Fruit fly (Drosophila melanogaster) whole organism, pupa: ENCODE data around the gene CG9799.

Experiments
- CG17806 ChIP-seq: fragments of 200-800 bp; sonication (Bioruptor generic); optimal IDR thresholded peaks from 2 replicates; lab custom pipeline; 2018; ENCODE audit warnings: missing biosample characterization, mild to moderate bottlenecking, missing genetic modification characterization, moderate library complexity
- CG32121 ChIP-seq: fragments of 200-800 bp; sonication (Bioruptor generic); IDR thresholded peaks from 2 replicates; pipeline ENCODE4 v1.3.6; 2022; ENCODE audit warnings: missing biosample characterization, missing genetic modification characterization
- CG8159 ChIP-seq: fragments of 200-800 bp; sonication (Bioruptor generic); optimal IDR thresholded peaks from 3 replicates; lab custom pipeline; 2018; ENCODE audit warnings: missing biosample characterization, mild to moderate bottlenecking, missing genetic modification characterization, moderate library complexity
- D1 ChIP-seq: fragments of 200-800 bp; sonication (Bioruptor generic); optimal IDR thresholded peaks from 2 replicates; lab custom pipeline; 2018; ENCODE audit warnings: missing biosample characterization, mild to moderate bottlenecking, missing genetic modification characterization, moderate library complexity

- TF ChIP-seq CG32121 (GFP tag; lab: Robert Waterston, UW) = no peak
- TF ChIP-seq D1 (tag; lab: Kevin White, UChicago) = no peak
- peak; percentile 24 for TF ChIP-seq CG17806 (tag; lab: Kevin White, UChicago)
- peak; percentile 28 for TF ChIP-seq CG8159
Observed at dm6 chr3R:13371840-13372680, 16.4 kb downstream of the CG9799 start, which contains the start of the genes Lip3 and CG34309.
